Fruit fly (Drosophila melanogaster) whole organism, embryonic: ENCODE measurements around the gene PCID2.

ENCODE experiments used
- Adf1 ChIP-seq: fragments of 200-800 bp; sonication (Bioruptor generic); IDR thresholded peaks from 2 replicates; pipeline ENCODE4 v1.3.6; 2022; ENCODE audit warnings: missing biosample characterization, missing genetic modification characterization
- Aef1 ChIP-seq: fragments of 200-800 bp; sonication (Bioruptor generic); IDR thresholded peaks from 3 replicates; pipeline ENCODE4 v1.3.6; 2022; ENCODE audit warnings: missing biosample characterization, missing genetic modification characterization
- CG10267 ChIP-seq: fragments of 200-800 bp; sonication (Bioruptor generic); optimal IDR thresholded peaks from 2 replicates; lab custom pipeline; 2018; ENCODE audit warnings: missing biosample characterization, mild to moderate bottlenecking, missing genetic modification characterization, moderate library complexity
- CG11456 ChIP-seq: fragments of 200-800 bp; sonication (Bioruptor generic); IDR thresholded peaks from 3 replicates; pipeline ENCODE4 v1.3.6; 2022; ENCODE audit warnings: missing biosample characterization, missing genetic modification characterization
- CG12391 ChIP-seq: fragments of 200-800 bp; sonication (Bioruptor generic); optimal IDR thresholded peaks from 3 replicates; lab custom pipeline; 2018; ENCODE audit warnings: missing biosample characterization, mild to moderate bottlenecking, missing genetic modification characterization, moderate library complexity
- CG13287 ChIP-seq: fragments of 200-800 bp; sonication (Bioruptor generic); IDR thresholded peaks from 2 replicates; pipeline ENCODE4 v1.3.6; 2022; ENCODE audit warnings: missing biosample characterization, missing genetic modification characterization; ENCODE audit not compliant: partially characterized antibody
- CG13624 ChIP-seq: fragments of 200-800 bp; sonication (Bioruptor generic); optimal IDR thresholded peaks from 2 replicates; lab custom pipeline; 2016; ENCODE audit warnings: missing biosample characterization, missing genetic modification characterization
- CG15011 ChIP-seq: fragments of 200-800 bp; sonication (Bioruptor generic); optimal IDR thresholded peaks from 3 replicates; lab custom pipeline; 2018; ENCODE audit warnings: missing biosample characterization, mild to moderate bottlenecking, missing genetic modification characterization
- CG15073 ChIP-seq: fragments of 200-800 bp; sonication (Bioruptor generic); optimal IDR thresholded peaks from 2 replicates; lab custom pipeline; 2016; ENCODE audit warnings: missing biosample characterization, missing genetic modification characterization
- CG17186 ChIP-seq: fragments of 200-800 bp; sonication (Bioruptor generic); optimal IDR thresholded peaks from 3 replicates; lab custom pipeline; 2017; ENCODE audit warnings: missing biosample characterization, missing genetic modification reagents, missing genetic modification characterization
- CG2116 ChIP-seq: fragments of 200-800 bp; sonication (Bioruptor generic); optimal IDR thresholded peaks from 3 replicates; lab custom pipeline; 2018; ENCODE audit warnings: missing biosample characterization, mild to moderate bottlenecking, missing genetic modification characterization
- CG32767 ChIP-seq: fragments of 200-800 bp; sonication (Bioruptor generic); IDR thresholded peaks from 2 replicates; pipeline ENCODE4 v1.3.6; 2022; ENCODE audit warnings: missing biosample characterization, missing genetic modification characterization
- CG3407 ChIP-seq: fragments of 200-800 bp; sonication (Bioruptor generic); optimal IDR thresholded peaks from 2 replicates; lab custom pipeline; 2018; ENCODE audit warnings: missing biosample characterization, mild to moderate bottlenecking, missing genetic modification characterization
- CG34376 ChIP-seq: fragments of 200-800 bp; sonication (Bioruptor generic); optimal IDR thresholded peaks from 2 replicates; lab custom pipeline; 2018; ENCODE audit warnings: missing biosample characterization, mild to moderate bottlenecking, missing genetic modification characterization
- CG7786 ChIP-seq: fragments of 200-800 bp; sonication (Bioruptor generic); optimal IDR thresholded peaks from 2 replicates; lab custom pipeline; 2016; ENCODE audit warnings: missing biosample characterization, missing genetic modification characterization
- CG9797 ChIP-seq: fragments of 200-800 bp; sonication (Bioruptor generic); optimal IDR thresholded peaks from 3 replicates; lab custom pipeline; 2018; ENCODE audit warnings: missing biosample characterization, mild to moderate bottlenecking, missing genetic modification characterization
- Dbx ChIP-seq: fragments of 200-800 bp; sonication (Bioruptor generic); IDR thresholded peaks from 3 replicates; pipeline ENCODE4 v1.3.6; 2022; ENCODE audit warnings: missing biosample characterization, missing genetic modification characterization
- Dll ChIP-seq: fragments of 200-800 bp; sonication (Bioruptor generic); IDR thresholded peaks from 4 replicates; pipeline ENCODE4 v1.3.6; 2022; ENCODE audit warnings: missing biosample characterization, missing genetic modification characterization; ENCODE audit not compliant: partially characterized antibody
- Dp ChIP-seq: fragments of 200-800 bp; sonication (Bioruptor generic); optimal IDR thresholded peaks from 2 replicates; lab custom pipeline; 2018; ENCODE audit warnings: missing biosample characterization, mild to moderate bottlenecking, missing genetic modification characterization, moderate library complexity
- E2f2 ChIP-seq: fragments of 200-800 bp; sonication (Bioruptor generic); IDR thresholded peaks from 2 replicates; pipeline ENCODE4 v1.3.6; 2022; ENCODE audit warnings: missing biosample characterization, missing genetic modification characterization
- Ets97D ChIP-seq: fragments of 200-800 bp; sonication (Bioruptor generic); optimal IDR thresholded peaks from 3 replicates; lab custom pipeline; 2016; ENCODE audit warnings: missing biosample characterization, missing genetic modification characterization
- Gug ChIP-seq: fragments of 200-800 bp; sonication (Bioruptor generic); IDR thresholded peaks from 4 replicates; pipeline ENCODE4 v1.3.6; 2022; ENCODE audit warnings: missing biosample characterization, missing genetic modification characterization
- Hand ChIP-seq: fragments of 200-800 bp; sonication (Bioruptor generic); optimal IDR thresholded peaks from 2 replicates; lab custom pipeline; 2017; ENCODE audit warnings: mild to moderate bottlenecking, missing biosample characterization, missing genetic modification reagents, missing genetic modification characterization
- Lim3 ChIP-seq: fragments of 200-800 bp; sonication (Bioruptor generic); IDR thresholded peaks from 2 replicates; pipeline ENCODE4 v1.3.6; 2022; ENCODE audit warnings: missing biosample characterization, missing genetic modification characterization
- MBD-R2 ChIP-seq: fragments of 200-800 bp; sonication (Bioruptor generic); IDR thresholded peaks from 2 replicates; pipeline ENCODE4 v1.3.6; 2022; ENCODE audit warnings: missing biosample characterization, missing genetic modification characterization
- MESR4 ChIP-seq: fragments of 200-800 bp; sonication (Bioruptor generic); optimal IDR thresholded peaks from 2 replicates; lab custom pipeline; 2018; ENCODE audit warnings: missing biosample characterization, mild to moderate bottlenecking, missing genetic modification characterization, moderate library complexity
- Med ChIP-seq: fragments of 200-800 bp; sonication (Bioruptor generic); peaks from one replicate; lab custom pipeline; 2016; ENCODE audit warnings: missing biosample characterization, missing genetic modification characterization, mild to moderate bottlenecking, inconsistent platforms, moderate library complexity
- Scr ChIP-seq: fragments of 200-800 bp; sonication (Bioruptor generic); IDR thresholded peaks from 2 replicates; pipeline ENCODE4 v1.3.6; 2022; ENCODE audit warnings: missing biosample characterization, missing genetic modification characterization; ENCODE audit not compliant: partially characterized antibody
- Sin3A ChIP-seq: fragments of >200 bp; optimal IDR thresholded peaks from 2 replicates; lab custom pipeline; 2018
- Six4 ChIP-seq: fragments of 200-800 bp; sonication (Bioruptor generic); optimal IDR thresholded peaks from 2 replicates; lab custom pipeline; 2016; ENCODE audit warnings: missing biosample characterization, missing genetic modification characterization
- Sry-δ ChIP-seq: fragments of 200-800 bp; sonication (Bioruptor generic); optimal IDR thresholded peaks from 2 replicates; lab custom pipeline; 2016; ENCODE audit warnings: missing biosample characterization, missing genetic modification characterization
- Stat92E ChIP-seq, 3 experiments: fragments of >200 bp in 2 of 3; fragments of 200-800 bp in 1 of 3; sonication (Bioruptor generic) in 1 of 3; optimal IDR thresholded peaks; 2 replicates each; lab custom pipeline; 2017 to 2019; ENCODE audit warnings: missing biosample characterization in 3 of 3, missing genetic modification characterization in 3 of 3, mild to moderate bottlenecking in 1 of 3, moderate library complexity in 1 of 3
- Xbp1 ChIP-seq: fragments of 200-800 bp; sonication (Bioruptor generic); optimal IDR thresholded peaks from 3 replicates; lab custom pipeline; 2016; ENCODE audit warnings: missing biosample characterization, mild to moderate bottlenecking, missing genetic modification characterization
- ato ChIP-seq: fragments of 200-800 bp; sonication (Bioruptor generic); IDR thresholded peaks from 2 replicates; pipeline ENCODE4 v1.3.6; 2022; ENCODE audit warnings: missing biosample characterization, missing genetic modification characterization; ENCODE audit not compliant: partially characterized antibody
- br ChIP-seq: fragments of >200 bp; optimal IDR thresholded peaks from 2 replicates; lab custom pipeline; 2017
- dmrt11E ChIP-seq: fragments of 200-800 bp; sonication (Bioruptor generic); optimal IDR thresholded peaks from 3 replicates; lab custom pipeline; 2018; ENCODE audit warnings: missing biosample characterization, mild to moderate bottlenecking, missing genetic modification characterization, moderate library complexity
- esg ChIP-seq: fragments of 200-800 bp; sonication (Bioruptor generic); conservative IDR thresholded peaks from 2 replicates; pipeline ENCODE4 v1.3.6; 2022; ENCODE audit warnings: missing biosample characterization, missing genetic modification characterization
- eve ChIP-seq, 2 experiments: fragments of >200 bp; optimal IDR thresholded peaks; 2 replicates each; lab custom pipeline; 2017; ENCODE audit warnings: missing biosample characterization in 2 of 2, missing genetic modification characterization in 2 of 2
- exex ChIP-seq: fragments of 200-800 bp; sonication (Bioruptor generic); optimal IDR thresholded peaks from 4 replicates; lab custom pipeline; 2018; ENCODE audit warnings: missing biosample characterization, mild to moderate bottlenecking, missing genetic modification characterization, moderate library complexity
- gfzf ChIP-seq: fragments of 200-800 bp; sonication (Bioruptor generic); optimal IDR thresholded peaks from 2 replicates; lab custom pipeline; 2016; ENCODE audit warnings: missing biosample characterization, mild to moderate bottlenecking, missing genetic modification characterization, moderate library complexity
- nmo ChIP-seq: fragments of 200-800 bp; sonication (Bioruptor generic); optimal IDR thresholded peaks from 2 replicates; lab custom pipeline; 2018; ENCODE audit warnings: missing biosample characterization, mild to moderate bottlenecking, missing genetic modification characterization, moderate library complexity
- oc ChIP-seq: fragments of 200-800 bp; sonication (Bioruptor generic); optimal IDR thresholded peaks from 2 replicates; lab custom pipeline; 2018; ENCODE audit warnings: missing biosample characterization, mild to moderate bottlenecking, missing genetic modification characterization, moderate library complexity
- psq ChIP-seq: fragments of 200-800 bp; sonication (Bioruptor generic); optimal IDR thresholded peaks from 2 replicates; lab custom pipeline; 2017; ENCODE audit warnings: missing biosample characterization, missing genetic modification characterization
- pum ChIP-seq: fragments of 200-800 bp; sonication (Bioruptor generic); optimal IDR thresholded peaks from 2 replicates; lab custom pipeline; 2016; ENCODE audit warnings: missing biosample characterization, missing genetic modification characterization
- sqz ChIP-seq: fragments of 200-800 bp; sonication (Bioruptor generic); optimal IDR thresholded peaks from 3 replicates; lab custom pipeline; 2018; ENCODE audit warnings: missing biosample characterization, mild to moderate bottlenecking, missing genetic modification characterization
- ssp ChIP-seq: fragments of 200-800 bp; sonication (Bioruptor generic); IDR thresholded peaks from 2 replicates; pipeline ENCODE4 v1.3.6; 2022; ENCODE audit warnings: missing biosample characterization, missing genetic modification characterization
- stwl ChIP-seq: fragments of 200-800 bp; sonication (Bioruptor generic); optimal IDR thresholded peaks from 3 replicates; lab custom pipeline; 2018; ENCODE audit warnings: missing biosample characterization, mild to moderate bottlenecking, missing genetic modification characterization, moderate library complexity
- twi ChIP-seq: fragments of 200-800 bp; optimal IDR thresholded peaks from 2 replicates; lab custom pipeline; 2019; ENCODE audit warnings: missing biosample characterization, mild to moderate bottlenecking, missing genetic modification characterization, moderate library complexity
- vvl ChIP-seq: fragments of 200-800 bp; sonication (Bioruptor generic); IDR thresholded peaks from 2 replicates; pipeline ENCODE4 v1.3.6; 2022; ENCODE audit warnings: missing biosample characterization, missing genetic modification characterization

Gene PCID2

dm6 chr3L:11627819-11628483, 1.7 kb downstream of the PCID2 start, which contains the start of gene Apt1 (continued):
- TF ChIP-seq Dp (GFP tag; lab: Kevin White, UChicago) (peak; percentile 69), dmrt11E (tag; lab: Kevin White, UChicago) (no peak), CG10267 (tag; lab: Kevin White, UChicago) (peak; percentile 44), Dbx (GFP tag; lab: Robert Waterston, UW) (peak; percentile 30; the same call in 1 of the 3 replicates), ssp (GFP tag; lab: Robert Waterston, UW) (no peak), Sin3A (lab: Kevin White, UChicago) (no peak), Scr (GFP tag; lab: Robert Waterston, UW) (peak; percentile 95), Gug (GFP tag; lab: Robert Waterston, UW) (peak; percentile 35; the same call in 1 of the 4 replicates), CG3407 (GFP tag; lab: Kevin White, UChicago) (no peak), nmo (peak; percentile 18), MESR4 (peak; percentile 76), CG12391 (tag; lab: Kevin White, UChicago) (no peak), pum (no peak), esg (GFP tag; lab: Robert Waterston, UW) (no peak)

dm6 chr3L:11630684-11631083, 4.4 kb downstream of the PCID2 start:
- TF ChIP-seq CG10267 (tag; lab: Kevin White, UChicago) = peak; percentile 93
- TF ChIP-seq CG15011 (GFP tag; lab: Kevin White, UChicago) = no peak
- TF ChIP-seq Med (GFP tag; lab: Kevin White, UChicago) = peak; percentile 23
- no peak for TF ChIP-seq Stat92E (GFP tag; optimal IDR thresholded peaks at IDR 0.05; lab: Kevin White, UChicago)
- no peak for TF ChIP-seq CG15073 (GFP tag; lab: Kevin White, UChicago)
- no peak for TF ChIP-seq Adf1 (GFP tag; lab: Robert Waterston, UW)
- TF ChIP-seq psq (GFP tag; lab: Kevin White, UChicago) = no peak
- no peak for TF ChIP-seq oc (tag; lab: Kevin White, UChicago)
- peak; percentile 32; the same call in 1 of the 4 replicates for TF ChIP-seq Dll (GFP tag; lab: Robert Waterston, UW)
- peak; percentile 56; the same call in 1 of the 2 replicates for TF ChIP-seq CG13287
- no peak for TF ChIP-seq twi (tag; lab: Kevin White, UChicago)
- peak; percentile 60 for TF ChIP-seq gfzf
- no peak for TF ChIP-seq Lim3 (GFP tag; lab: Robert Waterston, UW)
- TF ChIP-seq CG2116 (GFP tag; lab: Kevin White, UChicago) = peak; percentile 48
- no peak for TF ChIP-seq sqz
- peak; percentile 93 for TF ChIP-seq E2f2 (GFP tag; lab: Robert Waterston, UW)
- TF ChIP-seq stwl = peak; percentile 81
- no peak for TF ChIP-seq Xbp1 (GFP tag; lab: Kevin White, UChicago)
- peak; percentile 46 for TF ChIP-seq Sry-δ (GFP tag; lab: Kevin White, UChicago)
- peak; percentile 23 for TF ChIP-seq CG9797 (GFP tag; lab: Kevin White, UChicago)
- TF ChIP-seq CG7786 = no peak
- TF ChIP-seq ssp (GFP tag; lab: Robert Waterston, UW) = no peak
- TF ChIP-seq eve (GFP tag; optimal IDR thresholded peaks at IDR 0.05; lab: Kevin White, UChicago) = peak in 1 of 2 experiments; percentile 50
- no peak for TF ChIP-seq Dbx (GFP tag; lab: Robert Waterston, UW)
- no peak for TF ChIP-seq exex (tag; lab: Kevin White, UChicago)
- TF ChIP-seq Six4 (GFP tag; lab: Kevin White, UChicago) = no peak
- TF ChIP-seq Aef1 (GFP tag; lab: Robert Waterston, UW) = no peak
- TF ChIP-seq CG34376 (GFP tag; lab: Kevin White, UChicago) = no peak
- TF ChIP-seq Hand (GFP tag; lab: Kevin White, UChicago) = no peak
- no peak for TF ChIP-seq br (lab: Kevin White, UChicago)
- TF ChIP-seq CG17186 (GFP tag; lab: Kevin White, UChicago) = no peak
- TF ChIP-seq CG11456 (GFP tag; lab: Robert Waterston, UW) = no peak
- no peak for TF ChIP-seq ato
- TF ChIP-seq Ets97D (GFP tag; lab: Kevin White, UChicago) = peak; percentile 33
- TF ChIP-seq CG13624 = no peak
- TF ChIP-seq vvl (GFP tag; lab: Robert Waterston, UW) = peak; percentile 91
- no peak for TF ChIP-seq CG32767 (GFP tag; lab: Robert Waterston, UW)
- 0 out of 2 replicates have a peak, but pooled peaks have one; percentile 10 for TF ChIP-seq MBD-R2 (GFP tag; lab: Robert Waterston, UW)
